Fruit fly (Drosophila melanogaster) whole organism, embryonic: ENCODE measurements around the gene TM9SF3.

ENCODE experiments used
- Blimp-1 ChIP-seq: fragments of 200-800 bp; sonication (Bioruptor generic); optimal IDR thresholded peaks from 3 replicates; lab custom pipeline; 2018; ENCODE audit warnings: missing biosample characterization, missing genetic modification characterization, mild to moderate bottlenecking, moderate library complexity, missing genetic modification reagents
- CG10147 ChIP-seq: fragments of 200-800 bp; sonication (Bioruptor generic); optimal IDR thresholded peaks from 2 replicates; lab custom pipeline; 2019; ENCODE audit warnings: missing biosample characterization, mild to moderate bottlenecking, missing genetic modification characterization, moderate library complexity
- CG10959 ChIP-seq: fragments of 200-800 bp; sonication (Bioruptor generic); IDR thresholded peaks from 2 replicates; pipeline ENCODE4 v1.3.6; 2022; ENCODE audit warnings: missing biosample characterization, missing genetic modification characterization
- CG10979 ChIP-seq: fragments of 200-800 bp; sonication (Bioruptor generic); optimal IDR thresholded peaks from 2 replicates; lab custom pipeline; 2018; ENCODE audit warnings: missing biosample characterization, mild to moderate bottlenecking, missing genetic modification characterization, moderate library complexity
- CG11456 ChIP-seq: fragments of 200-800 bp; sonication (Bioruptor generic); IDR thresholded peaks from 3 replicates; pipeline ENCODE4 v1.3.6; 2022; ENCODE audit warnings: missing biosample characterization, missing genetic modification characterization
- CG11696 ChIP-seq: fragments of 200-800 bp; sonication (Bioruptor generic); IDR thresholded peaks from 2 replicates; pipeline ENCODE4 v1.3.6; 2022; ENCODE audit warnings: missing biosample characterization, missing genetic modification characterization
- CG12219 ChIP-seq: fragments of 200-800 bp; sonication (Bioruptor generic); optimal IDR thresholded peaks from 3 replicates; lab custom pipeline; 2018; ENCODE audit warnings: missing biosample characterization, mild to moderate bottlenecking, missing genetic modification characterization
- CG15601 ChIP-seq: fragments of 200-800 bp; sonication (Bioruptor generic); optimal IDR thresholded peaks from 3 replicates; lab custom pipeline; 2019; ENCODE audit warnings: missing biosample characterization, mild to moderate bottlenecking, missing genetic modification characterization, moderate library complexity
- CG17359 ChIP-seq: fragments of 200-800 bp; sonication (Bioruptor generic); optimal IDR thresholded peaks from 3 replicates; lab custom pipeline; 2018; ENCODE audit warnings: missing biosample characterization, mild to moderate bottlenecking, missing genetic modification characterization, moderate library complexity
- CG32772 ChIP-seq: fragments of 200-800 bp; sonication (Bioruptor generic); IDR thresholded peaks from 2 replicates; pipeline ENCODE4 v1.3.6; 2022; ENCODE audit warnings: missing biosample characterization, missing genetic modification characterization
- CG34376 ChIP-seq: fragments of 200-800 bp; sonication (Bioruptor generic); optimal IDR thresholded peaks from 2 replicates; lab custom pipeline; 2018; ENCODE audit warnings: missing biosample characterization, mild to moderate bottlenecking, missing genetic modification characterization
- CG4328 ChIP-seq: fragments of 200-800 bp; sonication (Bioruptor generic); optimal IDR thresholded peaks from 3 replicates; lab custom pipeline; 2017; ENCODE audit warnings: missing biosample characterization, missing genetic modification reagents, missing genetic modification characterization
- CG4360 ChIP-seq: fragments of 200-800 bp; sonication (Bioruptor generic); IDR thresholded peaks from 2 replicates; pipeline ENCODE4 v1.3.6; 2022; ENCODE audit warnings: missing biosample characterization, missing genetic modification characterization
- CG6175 ChIP-seq: fragments of 200-800 bp; sonication (Bioruptor generic); IDR thresholded peaks from 3 replicates; pipeline ENCODE4 v1.3.6; 2022; ENCODE audit warnings: missing biosample characterization, missing genetic modification characterization
- CG6272 ChIP-seq: fragments of 200-800 bp; sonication (Bioruptor generic); IDR thresholded peaks from 2 replicates; pipeline ENCODE4 v1.3.6; 2022; ENCODE audit warnings: missing biosample characterization, missing genetic modification characterization
- Dll ChIP-seq: fragments of 200-800 bp; sonication (Bioruptor generic); IDR thresholded peaks from 4 replicates; pipeline ENCODE4 v1.3.6; 2022; ENCODE audit warnings: missing biosample characterization, missing genetic modification characterization; ENCODE audit not compliant: partially characterized antibody
- Dp ChIP-seq: fragments of 200-800 bp; sonication (Bioruptor generic); optimal IDR thresholded peaks from 2 replicates; lab custom pipeline; 2018; ENCODE audit warnings: missing biosample characterization, mild to moderate bottlenecking, missing genetic modification characterization, moderate library complexity
- Mad ChIP-seq: fragments of 200-800 bp; sonication (Bioruptor generic); optimal IDR thresholded peaks from 2 replicates; lab custom pipeline; 2016; ENCODE audit warnings: missing biosample characterization, missing genetic modification characterization
- Nf-YB ChIP-seq: fragments of 200-800 bp; sonication (Bioruptor generic); optimal IDR thresholded peaks from 3 replicates; lab custom pipeline; 2019; ENCODE audit warnings: missing biosample characterization, mild to moderate bottlenecking, missing genetic modification characterization, moderate library complexity
- Nf-YC ChIP-seq: fragments of 200-800 bp; optimal IDR thresholded peaks from 3 replicates; lab custom pipeline; 2019; ENCODE audit warnings: missing biosample characterization, mild to moderate bottlenecking, missing genetic modification characterization, moderate library complexity
- Ravus ChIP-seq: fragments of 200-800 bp; sonication (Bioruptor generic); IDR thresholded peaks from 2 replicates; pipeline ENCODE4 v1.3.6; 2022; ENCODE audit warnings: missing biosample characterization, missing genetic modification characterization
- bcd ChIP-seq: fragments of 200-800 bp; sonication (Bioruptor generic); optimal IDR thresholded peaks from 2 replicates; lab custom pipeline; 2017; ENCODE audit warnings: missing biosample characterization, mild to moderate bottlenecking, missing genetic modification characterization
- cas ChIP-seq: fragments of 200-800 bp; sonication (Bioruptor generic); IDR thresholded peaks from 2 replicates; pipeline ENCODE4 v1.3.6; 2022; ENCODE audit warnings: missing biosample characterization, missing genetic modification characterization
- cwo ChIP-seq: fragments of 200-800 bp; sonication (Bioruptor generic); optimal IDR thresholded peaks from 3 replicates; lab custom pipeline; 2017; ENCODE audit warnings: missing biosample characterization, missing genetic modification characterization, mild to moderate bottlenecking, moderate library complexity, missing genetic modification reagents
- da ChIP-seq: fragments of 200-800 bp; sonication (Bioruptor generic); optimal IDR thresholded peaks from 2 replicates; lab custom pipeline; 2016; ENCODE audit warnings: missing biosample characterization, missing genetic modification characterization
- exex ChIP-seq: fragments of 200-800 bp; sonication (Bioruptor generic); optimal IDR thresholded peaks from 4 replicates; lab custom pipeline; 2018; ENCODE audit warnings: missing biosample characterization, mild to moderate bottlenecking, missing genetic modification characterization, moderate library complexity
- grn ChIP-seq: fragments of 200-800 bp; sonication (Bioruptor generic); optimal IDR thresholded peaks from 3 replicates; lab custom pipeline; 2017; ENCODE audit warnings: missing biosample characterization, missing genetic modification characterization
- jing ChIP-seq: fragments of 200-800 bp; sonication (Bioruptor generic); optimal IDR thresholded peaks from 2 replicates; lab custom pipeline; 2018; ENCODE audit warnings: missing biosample characterization, mild to moderate bottlenecking, missing genetic modification characterization
- lilli ChIP-seq: fragments of 200-800 bp; sonication (Bioruptor generic); optimal IDR thresholded peaks from 3 replicates; lab custom pipeline; 2016; ENCODE audit warnings: missing biosample characterization, missing genetic modification characterization
- nerfin-1 ChIP-seq: fragments of 200-800 bp; sonication (Bioruptor generic); optimal IDR thresholded peaks from 3 replicates; lab custom pipeline; 2019; ENCODE audit warnings: missing biosample characterization, mild to moderate bottlenecking, missing genetic modification characterization, moderate library complexity
- pzg ChIP-seq: fragments of 200-800 bp; sonication (Bioruptor generic); optimal IDR thresholded peaks from 3 replicates; lab custom pipeline; 2018; ENCODE audit warnings: missing biosample characterization, mild to moderate bottlenecking, missing genetic modification characterization, moderate library complexity
- repo ChIP-seq: fragments of 200-800 bp; sonication (Bioruptor generic); optimal IDR thresholded peaks from 2 replicates; lab custom pipeline; 2016; ENCODE audit warnings: missing biosample characterization, missing genetic modification characterization
- sens-2 ChIP-seq: fragments of 200-800 bp; sonication (Bioruptor generic); IDR thresholded peaks from 2 replicates; pipeline ENCODE4 v1.3.6; 2022; ENCODE audit warnings: missing biosample characterization, missing genetic modification characterization
- shn ChIP-seq: fragments of 200-800 bp; sonication (Bioruptor generic); optimal IDR thresholded peaks from 3 replicates; lab custom pipeline; 2016; ENCODE audit warnings: missing biosample characterization, missing genetic modification characterization
- sna ChIP-seq: fragments of 200-800 bp; sonication (Bioruptor generic); IDR thresholded peaks from 2 replicates; pipeline ENCODE4 v1.3.6; 2022; ENCODE audit warnings: missing biosample characterization, missing genetic modification characterization; ENCODE audit not compliant: partially characterized antibody
- sr ChIP-seq: fragments of 200-800 bp; sonication (Bioruptor generic); IDR thresholded peaks from 3 replicates; pipeline ENCODE4 v1.3.6; 2022; ENCODE audit warnings: missing biosample characterization, missing genetic modification characterization
- twi ChIP-seq: fragments of 200-800 bp; optimal IDR thresholded peaks from 2 replicates; lab custom pipeline; 2019; ENCODE audit warnings: missing biosample characterization, mild to moderate bottlenecking, missing genetic modification characterization, moderate library complexity
- vnd ChIP-seq: fragments of 200-800 bp; sonication (Bioruptor generic); IDR thresholded peaks from 3 replicates; pipeline ENCODE4 v1.3.6; 2022; ENCODE audit warnings: missing biosample characterization, missing genetic modification characterization; ENCODE audit not compliant: partially characterized antibody
- zen ChIP-seq: fragments of 200-800 bp; sonication (Bioruptor generic); optimal IDR thresholded peaks from 3 replicates; lab custom pipeline; 2018; ENCODE audit warnings: missing biosample characterization, mild to moderate bottlenecking, missing genetic modification characterization, moderate library complexity

Gene TM9SF3

DNA sequence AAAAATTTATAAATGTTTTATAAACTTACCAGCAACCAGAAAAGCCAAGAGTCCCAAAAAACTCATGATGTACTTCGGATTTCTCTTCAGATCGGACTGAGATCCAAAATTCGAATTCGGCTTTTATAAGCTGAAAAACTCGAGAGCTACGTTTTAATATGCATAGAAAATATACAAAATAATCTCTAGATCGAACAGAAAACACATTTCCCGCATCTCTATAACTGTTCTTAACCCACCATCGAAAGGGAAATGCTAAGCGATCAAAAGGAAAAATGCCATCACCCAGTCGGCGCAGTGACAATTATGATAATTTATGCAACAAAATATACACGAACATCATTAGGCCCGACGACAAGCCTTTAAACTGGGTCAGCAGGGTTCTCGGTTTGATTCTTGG lies 4.2 kb downstream of the TM9SF3 start, which contains the start of gene CG10591:
TSS of gene CG10591 (minus strand) at position 101 of the 400 bp plus-strand sequence.
- TF ChIP-seq Blimp-1 (GFP tag; lab: Kevin White, UChicago): peak; percentile 81
- TF ChIP-seq Dll (GFP tag; lab: Robert Waterston, UW): no peak

DNA sequence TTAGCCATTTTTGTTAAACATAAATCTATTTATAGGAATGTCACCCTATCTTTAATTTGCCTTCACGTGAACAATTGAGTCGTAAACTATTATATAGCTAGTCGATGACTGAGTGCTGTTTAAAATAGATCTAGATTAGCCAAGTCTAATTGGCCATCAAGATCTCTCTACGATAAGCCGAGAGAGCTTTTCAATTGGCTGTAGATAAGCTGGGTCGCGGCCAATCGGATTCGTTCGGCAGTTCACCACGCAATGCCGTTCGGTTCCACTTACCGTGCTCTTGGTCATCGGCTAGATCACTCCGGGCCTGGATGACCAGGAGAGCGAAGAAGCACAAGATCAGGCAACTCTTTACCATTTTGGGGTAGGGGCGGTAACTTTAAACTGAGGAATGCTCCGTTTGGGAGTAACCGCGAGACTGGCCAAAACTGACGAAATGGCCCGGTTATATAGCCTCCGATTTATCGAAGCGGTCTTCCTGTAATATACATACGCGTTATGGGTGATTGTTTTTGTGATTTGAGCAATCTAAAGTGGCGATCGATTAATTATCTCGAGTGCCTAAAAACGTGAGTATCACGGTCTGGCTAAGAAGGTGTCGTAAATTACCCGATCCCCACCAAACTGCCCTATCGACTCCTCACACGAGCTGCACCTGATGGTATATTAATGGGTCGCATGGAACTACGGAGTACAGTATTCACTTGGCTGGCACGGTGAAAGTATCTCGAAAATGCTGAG lies 8.8 kb downstream of the TM9SF3 start, which contains the start of the genes Alp10 and Alp9:
TSS of gene Alp10 (minus strand) at position 420 of the 741 bp plus-strand sequence.
TSS of gene Alp9 (plus strand) at position 690 of the 741 bp plus-strand sequence.
- TF ChIP-seq lilli (GFP tag; lab: Kevin White, UChicago): no peak
- no peak for TF ChIP-seq CG4360 (GFP tag; lab: Robert Waterston, UW)
- no peak for TF ChIP-seq pzg
- TF ChIP-seq shn (GFP tag; lab: Kevin White, UChicago): no peak
- no peak for TF ChIP-seq CG6272 (GFP tag; lab: Robert Waterston, UW)
- TF ChIP-seq CG10959 (GFP tag; lab: Robert Waterston, UW): no peak
- no peak for TF ChIP-seq bcd (GFP tag; lab: Kevin White, UChicago)
- TF ChIP-seq Dp (GFP tag; lab: Kevin White, UChicago): no peak
- no peak for TF ChIP-seq jing (GFP tag; lab: Kevin White, UChicago)
- no peak for TF ChIP-seq twi (tag; lab: Kevin White, UChicago)
- no peak for TF ChIP-seq CG32772
- TF ChIP-seq vnd (GFP tag; lab: Robert Waterston, UW): no peak
- TF ChIP-seq repo (GFP tag; lab: Kevin White, UChicago): no peak
- TF ChIP-seq exex: peak; percentile 58
- TF ChIP-seq CG15601 (tag; lab: Kevin White, UChicago): no peak
- no peak for TF ChIP-seq sna (GFP tag; lab: Robert Waterston, UW)
- no peak for TF ChIP-seq CG17359 (tag; lab: Kevin White, UChicago)
- 0 out of 3 replicates have a peak, but pooled peaks have one; percentile 44 for TF ChIP-seq CG11456 (GFP tag; lab: Robert Waterston, UW)
- peak; percentile 87 for TF ChIP-seq Nf-YC (tag; lab: Kevin White, UChicago)
- TF ChIP-seq Ravus (GFP tag; lab: Robert Waterston, UW): no peak
- TF ChIP-seq da (GFP tag; lab: Kevin White, UChicago): no peak
- TF ChIP-seq nerfin-1: no peak
- TF ChIP-seq CG6175 (GFP tag; lab: Robert Waterston, UW): no peak
- TF ChIP-seq grn (GFP tag; lab: Kevin White, UChicago): peak; percentile 51
- TF ChIP-seq CG10979: no peak
- no peak for TF ChIP-seq Mad (GFP tag; lab: Kevin White, UChicago)
- TF ChIP-seq CG11696 (GFP tag; lab: Robert Waterston, UW): no peak
- peak; percentile 91 for TF ChIP-seq Nf-YB
- peak; percentile 77 for TF ChIP-seq cwo (GFP tag; lab: Kevin White, UChicago)
- no peak for TF ChIP-seq sr (GFP tag; lab: Robert Waterston, UW)
- TF ChIP-seq zen (tag; lab: Kevin White, UChicago): no peak
- no peak for TF ChIP-seq cas (GFP tag; lab: Robert Waterston, UW)
- TF ChIP-seq CG12219: no peak

DNA sequence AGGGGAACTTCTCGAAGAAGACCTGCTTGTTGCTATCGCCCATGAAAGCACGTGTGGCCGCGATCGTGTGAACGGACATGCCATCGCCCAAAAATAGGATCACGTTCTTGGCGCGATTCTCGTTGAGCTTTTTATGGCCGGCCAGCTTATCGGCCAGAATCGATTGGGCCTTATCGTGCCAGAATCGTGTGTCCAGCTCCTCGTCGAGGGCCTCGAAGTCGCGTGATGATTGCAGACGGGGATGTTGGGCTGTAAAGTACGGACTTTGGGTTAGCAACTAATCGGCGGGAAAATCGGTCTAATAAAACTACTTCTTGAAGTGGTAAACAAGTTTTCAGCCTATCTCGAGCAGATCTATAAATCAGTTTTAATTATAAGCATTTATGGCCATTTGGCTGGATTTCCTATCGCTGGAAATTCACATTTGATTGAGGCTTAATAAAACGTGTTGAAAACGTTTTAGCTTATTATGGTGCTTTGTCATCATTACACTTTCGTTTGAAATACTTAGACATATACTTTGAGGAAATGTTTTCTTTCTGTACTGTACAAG lies 9.5 kb downstream of the TM9SF3 start:
- TF ChIP-seq exex: peak; percentile 95
- peak; percentile 59; the same call in 1 of the 2 replicates for TF ChIP-seq sens-2
- peak; percentile 16 for TF ChIP-seq CG34376 (GFP tag; lab: Kevin White, UChicago)
- no peak for TF ChIP-seq CG10147 (GFP tag; lab: Kevin White, UChicago)
- no peak for TF ChIP-seq CG4328
- TF ChIP-seq grn (GFP tag; lab: Kevin White, UChicago): peak; percentile 56
- TF ChIP-seq cwo (GFP tag; lab: Kevin White, UChicago): peak; percentile 95
